Fruit fly (Drosophila melanogaster): Measurements from ENCODE around the gene Gs1.

Gs1 gene

DNA sequence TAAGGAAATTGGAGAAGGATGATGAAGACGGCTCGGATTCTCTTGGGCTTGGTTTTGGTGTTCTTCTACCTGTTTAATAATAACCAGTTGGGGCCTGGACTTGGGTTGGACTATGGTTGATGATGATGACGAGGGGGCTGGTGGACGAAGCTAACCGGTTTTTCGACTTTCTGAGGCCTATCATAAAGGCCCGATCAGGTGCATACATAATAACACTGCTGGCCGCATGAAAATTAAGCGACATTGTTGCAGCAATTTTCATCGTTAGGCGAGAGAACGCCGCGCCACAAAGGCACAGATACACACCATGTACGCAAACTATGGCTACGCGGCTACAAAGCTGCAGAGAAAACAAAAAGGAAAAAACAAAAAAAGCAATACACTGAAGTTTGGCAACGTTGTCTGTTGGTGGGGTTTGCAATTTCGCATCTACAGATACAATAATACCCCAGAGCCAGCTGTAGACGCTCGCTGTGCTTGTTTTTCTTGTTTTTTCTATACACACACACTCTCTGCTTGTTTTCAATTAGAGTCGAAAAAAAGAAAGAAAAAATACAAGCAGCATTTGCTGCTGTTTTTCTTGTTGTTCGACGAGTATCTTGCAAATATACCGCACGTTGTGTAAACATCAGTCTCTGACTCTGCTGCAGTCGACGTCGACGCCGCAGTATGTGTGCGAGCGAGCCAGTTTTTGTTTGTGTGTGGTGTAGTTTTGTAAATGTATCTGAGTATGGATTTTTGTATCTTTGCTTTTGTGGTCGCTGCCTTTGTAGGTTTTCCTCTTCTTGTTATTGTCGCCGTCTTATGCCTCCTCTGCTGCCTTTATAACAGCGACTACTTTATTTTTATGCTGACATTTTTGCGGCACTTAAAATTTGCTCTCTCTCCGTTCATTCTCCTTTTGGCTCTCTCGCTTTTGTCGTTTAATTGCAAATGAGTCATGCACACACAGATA lies 34.5 kb downstream of the Gs1 start (continued):
- TF ChIP-seq CG4424 (GFP tag; optimal IDR thresholded peaks at IDR 0.05) (peak; percentile 36), cato (GFP tag; optimal IDR thresholded peaks at IDR 0.05; ENCODE audit: borderline replicate concordance) (no peak), CG17359 (tag; optimal IDR thresholded peaks at IDR 0.05) (peak; percentile 96), CG31441 (GFP tag; IDR thresholded peaks at IDR 0.05) (no peak), CG14860 (GFP tag; IDR thresholded peaks at IDR 0.05; ENCODE audit: partially characterized antibody) (no peak), psq (GFP tag; optimal IDR thresholded peaks at IDR 0.05) (peak; percentile 21), CG17612 (GFP tag; IDR thresholded peaks at IDR 0.05) (no peak), Camta (GFP tag; optimal IDR thresholded peaks at IDR 0.05) (no peak)

DNA sequence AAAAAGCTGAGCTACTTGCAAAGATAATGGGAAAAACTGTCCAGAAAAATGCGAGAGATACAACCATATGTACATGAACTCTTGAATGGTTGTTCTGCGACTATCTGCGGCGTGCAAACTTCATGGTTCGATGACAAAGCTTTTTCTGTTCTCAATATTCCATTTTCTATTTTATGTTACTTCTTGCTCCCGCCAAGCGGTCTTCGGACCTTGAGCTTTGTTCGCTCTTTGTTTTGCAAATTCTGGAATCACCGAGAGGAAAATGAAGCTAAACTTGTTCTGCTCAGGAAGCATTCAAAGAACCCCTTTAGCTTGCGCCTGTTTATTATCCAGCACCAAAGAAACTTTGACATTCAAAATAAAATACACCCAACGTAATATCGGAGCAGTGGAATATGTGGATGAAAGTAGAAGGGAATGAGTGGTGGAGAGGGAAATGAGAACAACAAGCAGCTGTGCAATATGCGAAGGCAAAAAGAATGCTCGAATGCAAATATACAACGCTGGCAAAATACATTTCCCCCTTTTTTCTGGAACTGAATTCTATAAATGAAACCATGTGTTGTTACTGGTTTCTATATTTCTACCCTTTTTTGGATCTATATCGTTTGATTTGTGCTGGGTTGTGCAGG lies 36.5 kb downstream of the Gs1 start:
- TF ChIP-seq CG11560 (tag; IDR thresholded peaks at IDR 0.05) (no peak), CG3407 (GFP tag; optimal IDR thresholded peaks at IDR 0.05) (no peak), CG34224 (GFP tag; IDR thresholded peaks at IDR 0.05; ENCODE audit: partially characterized antibody) (no peak), wor (GFP tag; IDR thresholded peaks at IDR 0.05) (no peak), Eip74EF (GFP tag; optimal IDR thresholded peaks at IDR 0.05) (no peak), slou (GFP tag; optimal IDR thresholded peaks at IDR 0.05) (no peak), bsh (GFP tag; optimal IDR thresholded peaks at IDR 0.05) (peak in 1 of 2 experiments; percentile 28), CG16815 (GFP tag; optimal IDR thresholded peaks at IDR 0.05) (no peak), nom (GFP tag; optimal IDR thresholded peaks at IDR 0.05) (peak; percentile 93), Dbx (GFP tag; IDR thresholded peaks at IDR 0.05) (no peak), CG7271 (tag; optimal IDR thresholded peaks at IDR 0.05) (no peak), CG13894 (tag; optimal IDR thresholded peaks at IDR 0.05) (peak; percentile 20), twi (tag; optimal IDR thresholded peaks at IDR 0.05) (no peak), CG18764 (GFP tag; optimal IDR thresholded peaks at IDR 0.05) (no peak)

DNA sequence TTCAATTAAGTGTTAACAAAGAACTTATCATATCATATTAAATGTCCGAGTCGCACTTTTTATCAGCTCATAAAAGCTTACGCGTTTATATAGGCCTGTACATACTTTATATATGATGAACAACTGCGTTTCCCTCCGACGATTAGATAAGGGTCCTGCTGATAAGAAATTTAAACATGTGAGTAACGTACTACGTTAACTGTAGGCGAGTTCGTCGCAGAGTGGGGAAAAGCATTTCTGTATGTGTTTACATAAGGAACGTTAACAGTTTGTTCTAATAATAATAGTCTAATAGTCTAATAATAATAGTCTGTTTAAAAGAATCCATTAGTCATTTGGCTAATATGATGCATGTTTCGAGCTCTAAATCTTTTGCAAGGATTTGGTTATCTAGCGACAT lies 38.5 kb downstream of the Gs1 start:
- TF ChIP-seq exex (tag; optimal IDR thresholded peaks at IDR 0.05) (peak; percentile 91), CG34376 (GFP tag; optimal IDR thresholded peaks at IDR 0.05) (peak; percentile 22), mirr (GFP tag; optimal IDR thresholded peaks at IDR 0.05) (peak; percentile 77), grn (GFP tag; optimal IDR thresholded peaks at IDR 0.05) (peak; percentile 55), lbe (GFP tag; optimal IDR thresholded peaks at IDR 0.05) (peak; percentile 29), sens (GFP tag) (peak; percentile 40), gcm2 (GFP tag; optimal IDR thresholded peaks at IDR 0.05) (no peak), lab (GFP tag; optimal IDR thresholded peaks at IDR 0.05) (peak; percentile 13), sd (tag; optimal IDR thresholded peaks at IDR 0.05) (peak; percentile 21), CG13296 (GFP tag; optimal IDR thresholded peaks at IDR 0.05) (peak; percentile 21), CG2678 (tag; optimal IDR thresholded peaks at IDR 0.05) (peak; percentile 15), gt (GFP tag; IDR thresholded peaks at IDR 0.05) (no peak), CG9437 (GFP tag; optimal IDR thresholded peaks at IDR 0.05) (peak; percentile 10), sug (tag; optimal IDR thresholded peaks at IDR 0.05) (peak; percentile 33), Med (GFP tag) (peak; percentile 61), BtbVII (GFP tag; optimal IDR thresholded peaks at IDR 0.05) (no peak), eve (GFP tag; optimal IDR thresholded peaks at IDR 0.05) (peak in 1 of 2 experiments; percentile 10), B-H2 (GFP tag; optimal IDR thresholded peaks at IDR 0.05) (peak; percentile 13), Gug (GFP tag; IDR thresholded peaks at IDR 0.05) (no peak), Pdp1 (GFP tag; optimal IDR thresholded peaks at IDR 0.05) (peak in 1 of 2 experiments; percentile 69)

Measured in whole organism, embryonic.